Worm (Caenorhabditis elegans): ENCODE data around the gene oac-39.

ce11 chrV:254591-254990, 3.0 kb upstream of the oac-39 start, which contains the start of gene str-121:
- TF ChIP-seq tab-1 (GFP tag; IDR thresholded peaks at IDR 0.05) (no peak), ztf-23 (GFP tag; IDR thresholded peaks at IDR 0.05) (no peak), ref-1 (GFP tag; conservative IDR thresholded peaks at IDR 0.05) (no peak), cog-1 (tag; optimal IDR thresholded peaks at IDR 0.05) (no peak), med-1 (GFP tag; optimal IDR thresholded peaks at IDR 0.05; ENCODE audit: insufficient read depth) (no peak), T22C8.4 (GFP tag; IDR thresholded peaks at IDR 0.05) (no peak), ztf-29 (GFP tag; IDR thresholded peaks at IDR 0.05) (no peak), flt-1 (GFP tag; IDR thresholded peaks at IDR 0.05) (no peak)

Measured in whole organism, midembryonic.